Worm (Caenorhabditis elegans) whole organism, young adult: ENCODE measurements around the gene F36H5.18.

Experiments used
- B0336.3 ChIP-seq: fragments of 200-800 bp; sonication (Bioruptor generic); IDR thresholded peaks from 2 replicates; pipeline ENCODE4 v1.3.6; 2022; ENCODE audit warnings: missing genetic modification characterization, missing compliant biosample characterization
- F37B4.10 ChIP-seq: fragments of 200-800 bp; sonication (Bioruptor generic); IDR thresholded peaks from 2 replicates; pipeline ENCODE4 v1.3.6; 2022; ENCODE audit warnings: missing genetic modification characterization, missing compliant biosample characterization
- F39B2.1 ChIP-seq: fragments of 200-800 bp; sonication (Bioruptor generic); IDR thresholded peaks from 2 replicates; pipeline ENCODE4 v1.3.6; 2022; ENCODE audit warnings: missing genetic modification reagents, missing genetic modification characterization, missing compliant biosample characterization
- F55B11.4 ChIP-seq: sonication (generic microtip); optimal IDR thresholded peaks from 2 replicates; lab custom pipeline; 2016; ENCODE audit warnings: missing compliant biosample characterization, missing genetic modification characterization, borderline replicate concordance; ENCODE audit not compliant: insufficient read depth
- K12H6.12 ChIP-seq: fragments of 200-800 bp; sonication (Bioruptor generic); optimal IDR thresholded peaks from 2 replicates; lab custom pipeline; 2018; ENCODE audit warnings: mild to moderate bottlenecking, missing genetic modification characterization, missing compliant biosample characterization
- T26A5.8 ChIP-seq: sonication (generic microtip); optimal IDR thresholded peaks from 2 replicates; lab custom pipeline; 2016; ENCODE audit warnings: missing genetic modification characterization, missing compliant biosample characterization
- Y79H2A.3 ChIP-seq: fragments of 200-800 bp; sonication (Bioruptor generic); conservative IDR thresholded peaks from 2 replicates; pipeline ENCODE4 v1.3.6; 2022; ENCODE audit warnings: missing genetic modification reagents, missing genetic modification characterization, missing compliant biosample characterization
- Y95B8A.8 ChIP-seq: fragments of 200-800 bp; sonication (Bioruptor generic); IDR thresholded peaks from 2 replicates; pipeline ENCODE4 v1.3.6; 2022; ENCODE audit warnings: missing genetic modification reagents, missing genetic modification characterization, missing compliant biosample characterization
- akir-1 ChIP-seq: fragments of 200-800 bp; sonication (Bioruptor generic); optimal IDR thresholded peaks from 2 replicates; lab custom pipeline; 2018; ENCODE audit warnings: mild to moderate bottlenecking, missing genetic modification characterization, moderate library complexity, missing compliant biosample characterization
- aptf-2 ChIP-seq: fragments of 200-800 bp; sonication (Bioruptor generic); conservative IDR thresholded peaks from 2 replicates; pipeline ENCODE4 v1.3.6; 2022; ENCODE audit warnings: missing genetic modification reagents, missing genetic modification characterization, missing compliant biosample characterization
- aptf-3 ChIP-seq: fragments of 200-800 bp; sonication (Bioruptor generic); IDR thresholded peaks from 2 replicates; pipeline ENCODE4 v1.3.6; 2022; ENCODE audit warnings: missing genetic modification characterization, missing compliant biosample characterization
- attf-6 ChIP-seq: fragments of 200-800 bp; sonication (Bioruptor generic); IDR thresholded peaks from 2 replicates; pipeline ENCODE4 v1.3.6; 2022; ENCODE audit warnings: missing genetic modification reagents, missing genetic modification characterization, missing compliant biosample characterization
- bed-1 ChIP-seq: fragments of 200-800 bp; sonication (Bioruptor generic); IDR thresholded peaks from 2 replicates; pipeline ENCODE4 v1.3.6; 2022; ENCODE audit warnings: missing genetic modification reagents, missing genetic modification characterization, missing compliant biosample characterization
- bed-2 ChIP-seq: fragments of 200-800 bp; sonication (Bioruptor generic); IDR thresholded peaks from 2 replicates; pipeline ENCODE4 v1.3.6; 2022; ENCODE audit warnings: missing genetic modification reagents, missing genetic modification characterization, missing compliant biosample characterization
- cebp-1 ChIP-seq, 2 experiments: fragments of 200-800 bp in 1 of 2; sonication (Bioruptor generic) in 1 of 2; sonication (generic microtip) in 1 of 2; IDR thresholded peaks in 1 of 2; optimal IDR thresholded peaks in 1 of 2; 2 replicates each; pipeline versions ENCODE4 v1.3.6 to Lab custom; 2017 to 2022; ENCODE audit warnings: missing compliant biosample characterization in 2 of 2, missing genetic modification characterization in 2 of 2, mild to moderate bottlenecking in 1 of 2, missing genetic modification reagents in 1 of 2, moderate library complexity in 1 of 2
- ceh-40 ChIP-seq: fragments of 200-800 bp; sonication (Bioruptor generic); IDR thresholded peaks from 2 replicates; pipeline ENCODE4 v1.3.6; 2022; ENCODE audit warnings: missing genetic modification characterization, missing compliant biosample characterization
- ceh-79 ChIP-seq: sonication (generic microtip); optimal IDR thresholded peaks from 2 replicates; lab custom pipeline; 2017; ENCODE audit warnings: mild to moderate bottlenecking, missing genetic modification characterization, missing compliant biosample characterization
- die-1 ChIP-seq: sonication (generic microtip); optimal IDR thresholded peaks from 2 replicates; lab custom pipeline; 2016; ENCODE audit warnings: missing genotype, mild to moderate bottlenecking, missing genetic modification characterization, missing compliant biosample characterization
- dox-1 ChIP-seq: fragments of 200-800 bp; sonication (Bioruptor generic); IDR thresholded peaks from 2 replicates; pipeline ENCODE4 v1.3.6; 2022; ENCODE audit warnings: missing genetic modification reagents, missing genetic modification characterization, missing compliant biosample characterization
- efl-1 ChIP-seq: fragments of 150-350 bp; optimal IDR thresholded peaks from 2 replicates; lab custom pipeline; 2014; ENCODE audit warnings: missing biosample characterization, missing genetic modification reagents, missing genetic modification characterization
- hmg-1.2 ChIP-seq: fragments of 200-800 bp; sonication (Bioruptor generic); IDR thresholded peaks from 2 replicates; pipeline ENCODE4 v1.3.6; 2022; ENCODE audit warnings: missing genetic modification reagents, missing genetic modification characterization, missing compliant biosample characterization
- lin-26 ChIP-seq: fragments of 200-800 bp; sonication (Bioruptor generic); IDR thresholded peaks from 2 replicates; pipeline ENCODE4 v1.3.6; 2022; ENCODE audit warnings: missing genetic modification reagents, missing genetic modification characterization, missing compliant biosample characterization
- lin-35 ChIP-seq, 3 experiments: fragments of 150-350 bp in 2 of 3; sonication (generic microtip) in 1 of 3; optimal IDR thresholded peaks; 2 replicates each; lab custom pipeline; 2014 to 2018; ENCODE audit warnings: missing biosample characterization in 3 of 3, missing genetic modification characterization in 3 of 3, missing genetic modification reagents in 3 of 3
- madf-10 ChIP-seq: sonication (generic microtip); optimal IDR thresholded peaks from 2 replicates; lab custom pipeline; 2016; ENCODE audit warnings: mild to moderate bottlenecking, missing genetic modification characterization, missing compliant biosample characterization
- madf-8 ChIP-seq: fragments of 200-800 bp; sonication (Bioruptor generic); conservative IDR thresholded peaks from 2 replicates; pipeline ENCODE4 v1.3.6; 2022; ENCODE audit warnings: missing genetic modification reagents, missing genetic modification characterization, missing compliant biosample characterization
- pbrm-1 ChIP-seq: fragments of 200-800 bp; sonication (Bioruptor generic); IDR thresholded peaks from 2 replicates; pipeline ENCODE4 v1.3.6; 2022; ENCODE audit warnings: missing genetic modification reagents, missing genetic modification characterization, missing compliant biosample characterization
- rcor-1 ChIP-seq: fragments of 200-800 bp; sonication (Bioruptor generic); IDR thresholded peaks from 2 replicates; pipeline ENCODE4 v1.3.6; 2022; ENCODE audit warnings: missing genetic modification reagents, missing genetic modification characterization, missing compliant biosample characterization
- sea-2 ChIP-seq: fragments of 200-800 bp; sonication (Bioruptor generic); IDR thresholded peaks from 2 replicates; pipeline ENCODE4 v1.3.6; 2022; ENCODE audit warnings: missing genetic modification characterization, missing compliant biosample characterization
- snpc-1.1 ChIP-seq: sonication (generic microtip); optimal IDR thresholded peaks from 2 replicates; lab custom pipeline; 2017; ENCODE audit warnings: missing genetic modification characterization, mild to moderate bottlenecking, missing compliant biosample characterization, antibody characterized with exemption, moderate library complexity, missing genotype, missing genetic modification reagents; ENCODE audit not compliant: insufficient read depth
- snpc-1.3 ChIP-seq: sonication (generic microtip); optimal IDR thresholded peaks from 2 replicates; lab custom pipeline; 2017; ENCODE audit warnings: missing genetic modification characterization, mild to moderate bottlenecking, missing compliant biosample characterization, antibody characterized with exemption, moderate library complexity, missing genotype, missing genetic modification reagents; ENCODE audit not compliant: insufficient read depth
- sptf-2 ChIP-seq: fragments of 200-800 bp; sonication (Bioruptor generic); optimal IDR thresholded peaks from 2 replicates; lab custom pipeline; 2018; ENCODE audit warnings: mild to moderate bottlenecking, missing genetic modification characterization, missing compliant biosample characterization
- unc-130 ChIP-seq: sonication (generic microtip); optimal IDR thresholded peaks from 2 replicates; lab custom pipeline; 2016; ENCODE audit warnings: missing genetic modification reagents, missing genetic modification characterization, missing compliant biosample characterization
- zfh-2 ChIP-seq: fragments of 200-800 bp; sonication (Bioruptor generic); conservative IDR thresholded peaks from 2 replicates; pipeline ENCODE4 v1.3.6; 2022; ENCODE audit warnings: missing genetic modification reagents, missing genetic modification characterization, missing compliant biosample characterization
- zim-3 ChIP-seq: sonication (generic microtip); optimal IDR thresholded peaks from 2 replicates; lab custom pipeline; 2017; ENCODE audit warnings: mild to moderate bottlenecking, missing genetic modification characterization, moderate library complexity, missing compliant biosample characterization
- ztf-22 ChIP-seq: fragments of 200-800 bp; sonication (Bioruptor generic); optimal IDR thresholded peaks from 2 replicates; lab custom pipeline; 2018; ENCODE audit warnings: mild to moderate bottlenecking, missing genetic modification characterization, moderate library complexity, missing compliant biosample characterization
- ztf-26 ChIP-seq: sonication (generic microtip); optimal IDR thresholded peaks from 2 replicates; lab custom pipeline; 2017; ENCODE audit warnings: missing genetic modification characterization, missing compliant biosample characterization
- ztf-6 ChIP-seq: fragments of 200-800 bp; sonication (Bioruptor generic); IDR thresholded peaks from 2 replicates; pipeline ENCODE4 v1.3.6; 2022; ENCODE audit warnings: missing genetic modification reagents, missing genetic modification characterization, missing compliant biosample characterization

The F36H5.18 gene

DNA sequence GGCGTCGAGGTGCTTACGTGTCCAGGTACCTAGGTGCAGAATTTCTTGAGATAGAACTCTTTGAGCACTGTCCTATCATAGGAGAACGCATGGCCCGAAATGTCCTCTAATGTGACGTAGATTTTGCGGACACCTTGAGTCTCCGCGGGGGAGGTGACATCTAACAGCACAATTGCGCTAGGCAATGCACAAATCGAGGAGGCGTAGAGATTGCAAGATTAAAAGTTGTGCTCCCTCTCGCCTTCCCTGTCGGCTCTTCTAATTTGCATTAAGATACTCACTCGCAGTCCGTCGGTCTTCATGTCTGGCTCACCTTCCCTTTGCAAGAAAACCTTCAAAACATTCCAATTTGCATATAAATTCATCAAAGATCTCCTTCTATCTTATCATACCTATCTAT is at the start of gene F36H5.18:
Gene F36H5.18 (plus strand): TSS at position 301 of the 400 bp plus-strand sequence.
- TF ChIP-seq bed-2, result no peak
- TF ChIP-seq ztf-6 (GFP tag; lab: Robert Waterston, UW), result no peak
- no peak for TF ChIP-seq ceh-40 (GFP tag; lab: Robert Waterston, UW)
- TF ChIP-seq unc-130, result no peak
- no peak for TF ChIP-seq T26A5.8
- TF ChIP-seq dox-1 (GFP tag; lab: Robert Waterston, UW), result no peak
- no peak for TF ChIP-seq F37B4.10 (GFP tag; lab: Robert Waterston, UW)
- TF ChIP-seq hmg-1.2 (GFP tag; lab: Robert Waterston, UW), result no peak

DNA sequence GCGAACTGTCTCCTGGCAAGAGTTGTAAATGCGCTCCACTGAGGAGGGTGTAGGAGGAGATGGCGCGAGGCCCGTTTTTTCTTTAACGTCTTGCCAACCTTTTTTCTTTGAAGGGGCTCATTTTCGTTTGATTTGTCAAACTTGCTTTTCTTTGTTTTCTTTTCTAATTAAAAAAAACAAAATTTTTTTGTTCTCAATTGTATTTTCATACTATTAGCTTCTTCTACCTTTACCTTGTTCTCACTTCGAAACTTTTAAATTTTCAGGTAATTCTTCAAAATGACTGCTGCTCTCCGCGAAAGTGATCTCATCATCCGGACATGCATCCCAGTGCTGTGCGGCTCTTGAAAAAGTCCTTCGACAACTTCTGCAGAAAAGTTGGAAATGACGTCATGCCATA is 49.7 kb upstream of the F36H5.18 start, which contains the start of gene fbxa-184:
Gene fbxa-184 (plus strand): TSS at position 301 of the 400 bp plus-strand sequence.
- TF ChIP-seq aptf-2 (GFP tag; lab: Robert Waterston, UW) (peak; percentile 81), lin-26 (GFP tag; lab: Robert Waterston, UW) (no peak)
- TF ChIP-seq, all 124 proteins: peak for 1

DNA sequence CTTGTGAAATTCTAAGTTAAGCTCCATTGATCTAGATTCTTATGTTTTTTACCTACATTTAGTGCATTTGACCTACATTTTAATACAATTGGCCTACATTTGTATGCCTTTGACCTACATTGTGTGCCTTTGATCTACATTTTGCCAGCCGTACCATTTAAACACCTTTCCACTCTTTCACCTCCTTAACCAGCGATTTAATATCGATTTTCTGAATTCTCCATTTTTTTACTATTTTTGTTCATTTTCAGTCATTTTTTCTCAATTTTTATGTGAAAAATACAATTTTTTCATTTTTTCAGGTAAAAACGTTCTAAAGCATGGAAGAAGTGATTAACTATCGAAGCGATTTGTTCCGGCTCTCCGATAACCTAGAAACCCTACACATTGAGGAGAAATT is 46.8 kb upstream of the F36H5.18 start, which contains the start of gene btb-7:
Gene btb-7 (plus strand): TSS at position 301 of the 400 bp plus-strand sequence.
- TF ChIP-seq lin-35 (GFP tag; optimal IDR thresholded peaks at IDR 0.05; lab: Kevin White, UChicago) (no peak), efl-1 (GFP tag; lab: Kevin White, UChicago) (peak; percentile 47), snpc-1.1 (tag; lab: Kevin White, UChicago) (no peak), madf-8 (GFP tag; lab: Robert Waterston, UW) (no peak), pbrm-1 (GFP tag; lab: Robert Waterston, UW) (no peak), attf-6 (GFP tag; lab: Robert Waterston, UW) (no peak)

DNA sequence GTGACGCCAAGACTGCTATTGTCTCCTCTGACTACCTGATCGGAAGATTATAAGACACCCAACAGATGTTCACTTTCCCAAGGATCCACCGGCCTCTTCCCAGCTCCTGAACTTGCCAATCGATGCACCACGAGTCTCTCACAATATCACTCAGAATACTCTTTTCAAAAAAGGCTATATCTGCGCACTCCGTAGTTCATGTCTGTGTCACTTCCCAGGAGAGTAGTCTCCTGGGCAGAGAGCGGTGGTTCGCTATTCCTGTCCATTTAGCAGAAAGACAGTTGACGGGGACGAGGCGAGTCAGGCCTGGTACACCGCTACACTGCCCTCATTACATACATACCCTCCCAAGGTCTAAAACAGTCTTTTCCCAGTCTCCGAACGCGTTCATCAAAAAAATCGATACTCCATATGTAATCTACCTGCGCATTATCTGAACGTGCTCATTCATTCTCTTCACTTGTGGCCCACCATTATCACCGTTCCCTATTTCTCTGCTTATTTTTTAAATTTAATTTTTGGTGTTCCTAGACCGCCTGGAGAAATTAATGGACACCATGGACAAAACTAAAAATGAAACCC is 44.8 kb upstream of the F36H5.18 start, which contains the start of gene btb-6:
Gene btb-6 (plus strand): TSS at position 532 of the 582 bp plus-strand sequence.
- TF ChIP-seq ztf-22, result no peak
- no peak for TF ChIP-seq ceh-79 (tag; lab: Kevin White, UChicago)
- no peak for TF ChIP-seq die-1 (tag; lab: Kevin White, UChicago)
- TF ChIP-seq Y95B8A.8, result no peak
- no peak for TF ChIP-seq rcor-1
- TF ChIP-seq bed-1 (GFP tag; lab: Robert Waterston, UW), result 0 out of 2 replicates have a peak, but pooled peaks have one; percentile 47
- no peak for TF ChIP-seq zfh-2 (GFP tag; lab: Robert Waterston, UW)
- no peak for TF ChIP-seq K12H6.12 (tag; lab: Kevin White, UChicago)
- TF ChIP-seq cebp-1 (GFP tag; IDR thresholded peaks at IDR 0.05; lab: Robert Waterston, UW), result no peak
- TF ChIP-seq cebp-1 (tag; optimal IDR thresholded peaks at IDR 0.05; lab: Kevin White, UChicago), result no peak
- no peak for TF ChIP-seq attf-6 (GFP tag; lab: Robert Waterston, UW)
- TF ChIP-seq ztf-26 (tag; lab: Kevin White, UChicago), result no peak
- TF ChIP-seq ceh-40 (GFP tag; lab: Robert Waterston, UW), result no peak
- TF ChIP-seq sea-2 (GFP tag; lab: Robert Waterston, UW), result no peak
- TF ChIP-seq aptf-2 (GFP tag; lab: Robert Waterston, UW), result peak; percentile 97
- no peak for TF ChIP-seq unc-130
- TF ChIP-seq aptf-3, result peak; percentile 87; the same call in 1 of the 2 replicates
- no peak for TF ChIP-seq F39B2.1 (GFP tag; lab: Robert Waterston, UW)
- TF ChIP-seq B0336.3 (GFP tag; lab: Robert Waterston, UW), result no peak

DNA sequence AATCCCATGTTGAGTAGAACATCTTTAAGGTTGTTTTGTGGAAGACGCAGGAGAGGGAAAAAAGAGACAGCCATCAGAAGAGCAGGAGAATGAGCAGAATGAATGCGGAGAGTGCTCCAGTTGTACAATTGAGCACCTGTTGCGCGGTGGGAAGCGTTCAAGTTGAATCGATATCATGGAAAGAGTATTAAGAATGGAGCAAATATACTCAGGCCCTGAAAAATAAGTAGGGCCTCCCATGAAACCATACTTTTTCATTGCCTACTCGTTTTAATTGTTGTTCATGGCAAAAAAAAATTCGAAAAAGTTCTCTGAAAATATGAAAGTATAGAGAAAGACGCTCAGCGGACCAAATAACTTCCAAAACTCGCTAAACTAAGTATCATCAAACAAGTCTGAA is 40.5 kb upstream of the F36H5.18 start, which contains the start of gene fbxb-48:
Gene fbxb-48 (minus strand): TSS at position 101 of the 400 bp plus-strand sequence.
- no peak for TF ChIP-seq zim-3 (tag; lab: Kevin White, UChicago)
- TF ChIP-seq akir-1 (GFP tag; lab: Kevin White, UChicago), result no peak
- no peak for TF ChIP-seq ztf-22
- TF ChIP-seq ztf-26 (tag; lab: Kevin White, UChicago), result no peak
- TF ChIP-seq F55B11.4 (tag; lab: Kevin White, UChicago), result no peak
- no peak for TF ChIP-seq snpc-1.3 (tag; lab: Kevin White, UChicago)
- TF ChIP-seq sptf-2 (GFP tag; lab: Kevin White, UChicago), result no peak
- TF ChIP-seq madf-10 (tag; lab: Kevin White, UChicago), result no peak
- TF ChIP-seq ceh-79 (tag; lab: Kevin White, UChicago), result no peak
- TF ChIP-seq Y79H2A.3 (GFP tag; lab: Robert Waterston, UW), result no peak
- TF ChIP-seq T26A5.8, result no peak
- no peak for TF ChIP-seq F39B2.1 (GFP tag; lab: Robert Waterston, UW)
